Worm (Caenorhabditis elegans): ENCODE measurements around the gene bed-2.

DNA sequence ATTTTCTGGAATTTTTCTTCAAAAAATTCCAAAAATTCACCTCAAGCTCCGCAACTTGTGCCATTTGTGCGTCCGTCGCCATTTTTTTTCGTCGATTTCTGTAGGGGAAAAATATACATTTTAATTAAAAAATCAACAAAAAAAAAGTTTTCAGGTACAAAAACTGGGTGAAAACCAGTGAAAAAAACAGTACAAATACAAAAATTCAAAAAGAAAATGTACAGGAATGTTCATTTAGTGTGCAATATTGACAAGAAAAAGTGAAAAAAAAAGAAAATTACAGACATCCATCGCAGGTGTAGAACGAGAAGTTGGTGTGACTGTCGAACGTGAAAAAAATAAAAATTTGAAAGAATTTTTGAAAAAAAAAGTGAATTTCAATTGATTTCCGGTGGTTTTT is 32.1 kb upstream of the bed-2 start, which contains the start of gene tin-10:
- TF ChIP-seq him-1 (tag; optimal IDR thresholded peaks at IDR 0.05) (no peak), dao-5 (tag; optimal IDR thresholded peaks at IDR 0.05) (no peak), W03F9.2 (tag; optimal IDR thresholded peaks at IDR 0.05) (no peak)

Data from whole organism, L4/young adult.